Fruit fly (Drosophila melanogaster) whole organism, embryonic: ENCODE data around the gene Tis11.

Source experiments
- B-H1 ChIP-seq: fragments of 200-800 bp; sonication (Bioruptor generic); IDR thresholded peaks from 3 replicates; pipeline ENCODE4 v1.3.6; 2022; ENCODE audit warnings: missing biosample characterization, missing genetic modification characterization
- C15 ChIP-seq: fragments of 200-800 bp; sonication (Bioruptor generic); IDR thresholded peaks from 3 replicates; pipeline ENCODE4 v1.3.6; 2022; ENCODE audit warnings: missing biosample characterization, missing genetic modification characterization
- CG11695 ChIP-seq: fragments of 200-800 bp; sonication (Bioruptor generic); IDR thresholded peaks from 3 replicates; pipeline ENCODE4 v1.3.6; 2022; ENCODE audit warnings: missing biosample characterization, missing genetic modification characterization
- CG14710 ChIP-seq: fragments of 200-800 bp; sonication (Bioruptor generic); optimal IDR thresholded peaks from 3 replicates; lab custom pipeline; 2019; ENCODE audit warnings: missing biosample characterization, mild to moderate bottlenecking, missing genetic modification characterization, moderate library complexity
- CG15073 ChIP-seq: fragments of 200-800 bp; sonication (Bioruptor generic); optimal IDR thresholded peaks from 2 replicates; lab custom pipeline; 2016; ENCODE audit warnings: missing biosample characterization, missing genetic modification characterization
- CG16813 ChIP-seq: fragments of 200-800 bp; sonication (Bioruptor generic); IDR thresholded peaks from 3 replicates; pipeline ENCODE4 v1.3.6; 2022; ENCODE audit warnings: missing biosample characterization, missing genetic modification characterization; ENCODE audit not compliant: partially characterized antibody
- CG17802 ChIP-seq: fragments of 200-800 bp; sonication (Bioruptor generic); optimal IDR thresholded peaks from 2 replicates; lab custom pipeline; 2018; ENCODE audit warnings: missing biosample characterization, mild to moderate bottlenecking, missing genetic modification characterization, moderate library complexity
- CG2116 ChIP-seq: fragments of 200-800 bp; sonication (Bioruptor generic); optimal IDR thresholded peaks from 3 replicates; lab custom pipeline; 2018; ENCODE audit warnings: missing biosample characterization, mild to moderate bottlenecking, missing genetic modification characterization
- CG2889 ChIP-seq: fragments of 200-800 bp; sonication (Bioruptor generic); IDR thresholded peaks from 3 replicates; pipeline ENCODE4 v1.3.6; 2022; ENCODE audit warnings: missing biosample characterization, missing genetic modification characterization
- CG30020 ChIP-seq: fragments of 200-800 bp; optimal IDR thresholded peaks from 2 replicates; lab custom pipeline; 2019; ENCODE audit warnings: missing biosample characterization, mild to moderate bottlenecking, missing genetic modification characterization, moderate library complexity
- CG31224 ChIP-seq: fragments of 200-800 bp; sonication (Bioruptor generic); IDR thresholded peaks from 2 replicates; pipeline ENCODE4 v1.3.6; 2022; ENCODE audit warnings: missing biosample characterization, missing genetic modification characterization
- CG34376 ChIP-seq: fragments of 200-800 bp; sonication (Bioruptor generic); optimal IDR thresholded peaks from 2 replicates; lab custom pipeline; 2018; ENCODE audit warnings: missing biosample characterization, mild to moderate bottlenecking, missing genetic modification characterization
- CG4360 ChIP-seq: fragments of 200-800 bp; sonication (Bioruptor generic); IDR thresholded peaks from 2 replicates; pipeline ENCODE4 v1.3.6; 2022; ENCODE audit warnings: missing biosample characterization, missing genetic modification characterization
- CG4707 ChIP-seq: fragments of 200-800 bp; sonication (Bioruptor generic); optimal IDR thresholded peaks from 2 replicates; lab custom pipeline; 2018; ENCODE audit warnings: missing biosample characterization, mild to moderate bottlenecking, missing genetic modification characterization, moderate library complexity
- CG5245 ChIP-seq: fragments of 200-800 bp; sonication (Bioruptor generic); optimal IDR thresholded peaks from 3 replicates; lab custom pipeline; 2016; ENCODE audit warnings: missing biosample characterization, missing genetic modification characterization
- CG6654 ChIP-seq: fragments of 200-800 bp; sonication (Bioruptor generic); optimal IDR thresholded peaks from 2 replicates; lab custom pipeline; 2017; ENCODE audit warnings: missing biosample characterization, mild to moderate bottlenecking, missing genetic modification characterization
- CG7786 ChIP-seq: fragments of 200-800 bp; sonication (Bioruptor generic); optimal IDR thresholded peaks from 2 replicates; lab custom pipeline; 2016; ENCODE audit warnings: missing biosample characterization, missing genetic modification characterization
- CG7839 ChIP-seq: fragments of 200-800 bp; sonication (Bioruptor generic); optimal IDR thresholded peaks from 3 replicates; lab custom pipeline; 2018; ENCODE audit warnings: missing biosample characterization, mild to moderate bottlenecking, missing genetic modification characterization, moderate library complexity
- CG7928 ChIP-seq: fragments of 200-800 bp; sonication (Bioruptor generic); optimal IDR thresholded peaks from 2 replicates; lab custom pipeline; 2017; ENCODE audit warnings: missing biosample characterization, mild to moderate bottlenecking, missing genetic modification characterization
- CG9727 ChIP-seq: fragments of 200-800 bp; sonication (Bioruptor generic); optimal IDR thresholded peaks from 3 replicates; lab custom pipeline; 2017; ENCODE audit warnings: missing biosample characterization, mild to moderate bottlenecking, missing genetic modification characterization
- CHES-1-like ChIP-seq: fragments of 200-800 bp; sonication (Bioruptor generic); optimal IDR thresholded peaks from 2 replicates; lab custom pipeline; 2016; ENCODE audit warnings: missing biosample characterization, missing genetic modification characterization
- CoRest ChIP-seq: fragments of 200-800 bp; sonication (Bioruptor generic); optimal IDR thresholded peaks from 3 replicates; lab custom pipeline; 2018; ENCODE audit warnings: missing biosample characterization, mild to moderate bottlenecking, missing genetic modification characterization, moderate library complexity
- D19B ChIP-seq: fragments of 200-800 bp; sonication (Bioruptor generic); optimal IDR thresholded peaks from 2 replicates; lab custom pipeline; 2017; ENCODE audit warnings: missing biosample characterization, mild to moderate bottlenecking, missing genetic modification characterization
- E2f1 ChIP-seq: fragments of 200-800 bp; sonication (Bioruptor generic); IDR thresholded peaks from 2 replicates; pipeline ENCODE4 v1.3.6; 2022; ENCODE audit warnings: missing biosample characterization, missing genetic modification characterization
- Elba2 ChIP-seq: fragments of 200-800 bp; sonication (Bioruptor generic); optimal IDR thresholded peaks from 3 replicates; lab custom pipeline; 2016; ENCODE audit warnings: missing biosample characterization, missing genetic modification characterization
- H15 ChIP-seq: fragments of 200-800 bp; sonication (Bioruptor generic); IDR thresholded peaks from 3 replicates; pipeline ENCODE4 v1.3.6; 2022; ENCODE audit warnings: missing biosample characterization, missing genetic modification characterization
- Max ChIP-seq: fragments of 200-800 bp; sonication (Bioruptor generic); optimal IDR thresholded peaks from 2 replicates; lab custom pipeline; 2016; ENCODE audit warnings: missing biosample characterization, mild to moderate bottlenecking, missing genetic modification characterization
- Meics ChIP-seq: fragments of 200-800 bp; sonication (Bioruptor generic); optimal IDR thresholded peaks from 2 replicates; lab custom pipeline; 2017; ENCODE audit warnings: missing biosample characterization, mild to moderate bottlenecking, missing genetic modification characterization
- Mes4 ChIP-seq: fragments of 200-800 bp; sonication (Bioruptor generic); optimal IDR thresholded peaks from 2 replicates; lab custom pipeline; 2016; ENCODE audit warnings: missing biosample characterization, missing genetic modification characterization
- Sox100B ChIP-seq: fragments of 200-800 bp; sonication (Bioruptor generic); optimal IDR thresholded peaks from 3 replicates; lab custom pipeline; 2018; ENCODE audit warnings: missing biosample characterization, mild to moderate bottlenecking, missing genetic modification characterization
- Sox102F ChIP-seq: fragments of 200-800 bp; sonication (Bioruptor generic); optimal IDR thresholded peaks from 2 replicates; lab custom pipeline; 2018; ENCODE audit warnings: missing biosample characterization, mild to moderate bottlenecking, missing genetic modification characterization, moderate library complexity
- Sry-β ChIP-seq: fragments of 200-800 bp; sonication (Bioruptor generic); optimal IDR thresholded peaks from 2 replicates; lab custom pipeline; 2018; ENCODE audit warnings: missing biosample characterization, mild to moderate bottlenecking, missing genetic modification characterization, moderate library complexity
- Sry-δ ChIP-seq: fragments of 200-800 bp; sonication (Bioruptor generic); optimal IDR thresholded peaks from 2 replicates; lab custom pipeline; 2016; ENCODE audit warnings: missing biosample characterization, missing genetic modification characterization
- Trl ChIP-seq, 3 experiments: fragments of >200 bp in 2 of 3; fragments of 200-800 bp in 1 of 3; sonication (Bioruptor generic) in 1 of 3; optimal IDR thresholded peaks; 2 replicates in 1 of 3; 3 replicates in 2 of 3; lab custom pipeline; 2016 to 2017; ENCODE audit warnings: missing biosample characterization in 1 of 3, missing genetic modification characterization in 1 of 3
- aop ChIP-seq: fragments of 200-800 bp; sonication (Bioruptor generic); IDR thresholded peaks from 2 replicates; pipeline ENCODE4 v1.3.6; 2022; ENCODE audit warnings: missing biosample characterization, missing genetic modification characterization
- chm ChIP-seq: fragments of 200-800 bp; sonication (Bioruptor generic); IDR thresholded peaks from 2 replicates; pipeline ENCODE4 v1.3.6; 2022; ENCODE audit warnings: missing biosample characterization, missing genetic modification characterization
- dimm ChIP-seq: fragments of 200-800 bp; sonication (Bioruptor generic); IDR thresholded peaks from 2 replicates; pipeline ENCODE4 v1.3.6; 2022; ENCODE audit warnings: missing biosample characterization, missing genetic modification characterization
- dm ChIP-seq: fragments of 200-800 bp; sonication (Bioruptor generic); optimal IDR thresholded peaks from 3 replicates; lab custom pipeline; 2016; ENCODE audit warnings: missing biosample characterization, missing genetic modification characterization
- emc ChIP-seq: fragments of 200-800 bp; sonication (Bioruptor generic); optimal IDR thresholded peaks from 2 replicates; lab custom pipeline; 2016; ENCODE audit warnings: missing biosample characterization, missing genetic modification characterization
- ems ChIP-seq: fragments of 200-800 bp; sonication (Bioruptor generic); optimal IDR thresholded peaks from 3 replicates; lab custom pipeline; 2016; ENCODE audit warnings: missing biosample characterization, missing genetic modification characterization
- her ChIP-seq: fragments of 200-800 bp; sonication (Bioruptor generic); optimal IDR thresholded peaks from 2 replicates; lab custom pipeline; 2016; ENCODE audit warnings: missing biosample characterization, missing genetic modification characterization
- maf-S ChIP-seq: fragments of 200-800 bp; sonication (Bioruptor generic); optimal IDR thresholded peaks from 2 replicates; lab custom pipeline; 2016; ENCODE audit warnings: missing biosample characterization, missing genetic modification characterization
- p53 ChIP-seq: fragments of 200-800 bp; sonication (Bioruptor generic); optimal IDR thresholded peaks from 2 replicates; lab custom pipeline; 2016; ENCODE audit warnings: missing biosample characterization, missing genetic modification characterization
- pb ChIP-seq: fragments of 200-800 bp; sonication (Bioruptor generic); optimal IDR thresholded peaks from 3 replicates; lab custom pipeline; 2016; ENCODE audit warnings: missing biosample characterization, missing genetic modification characterization
- sd ChIP-seq: fragments of 200-800 bp; sonication (Bioruptor generic); optimal IDR thresholded peaks from 3 replicates; lab custom pipeline; 2018; ENCODE audit warnings: missing biosample characterization, mild to moderate bottlenecking, missing genetic modification characterization, moderate library complexity
- sens-2 ChIP-seq: fragments of 200-800 bp; sonication (Bioruptor generic); IDR thresholded peaks from 2 replicates; pipeline ENCODE4 v1.3.6; 2022; ENCODE audit warnings: missing biosample characterization, missing genetic modification characterization
- stwl ChIP-seq: fragments of 200-800 bp; sonication (Bioruptor generic); optimal IDR thresholded peaks from 3 replicates; lab custom pipeline; 2018; ENCODE audit warnings: missing biosample characterization, mild to moderate bottlenecking, missing genetic modification characterization, moderate library complexity
- tap ChIP-seq: fragments of 200-800 bp; optimal IDR thresholded peaks from 3 replicates; lab custom pipeline; 2019; ENCODE audit warnings: missing biosample characterization, mild to moderate bottlenecking, missing genetic modification characterization, moderate library complexity
- wor ChIP-seq: fragments of 200-800 bp; sonication (Bioruptor generic); IDR thresholded peaks from 2 replicates; pipeline ENCODE4 v1.3.6; 2022; ENCODE audit warnings: missing biosample characterization, missing genetic modification characterization
- zf30C ChIP-seq: fragments of 200-800 bp; sonication (Bioruptor generic); optimal IDR thresholded peaks from 3 replicates; lab custom pipeline; 2018; ENCODE audit warnings: missing biosample characterization, mild to moderate bottlenecking, missing genetic modification characterization

Tis11 gene

DNA sequence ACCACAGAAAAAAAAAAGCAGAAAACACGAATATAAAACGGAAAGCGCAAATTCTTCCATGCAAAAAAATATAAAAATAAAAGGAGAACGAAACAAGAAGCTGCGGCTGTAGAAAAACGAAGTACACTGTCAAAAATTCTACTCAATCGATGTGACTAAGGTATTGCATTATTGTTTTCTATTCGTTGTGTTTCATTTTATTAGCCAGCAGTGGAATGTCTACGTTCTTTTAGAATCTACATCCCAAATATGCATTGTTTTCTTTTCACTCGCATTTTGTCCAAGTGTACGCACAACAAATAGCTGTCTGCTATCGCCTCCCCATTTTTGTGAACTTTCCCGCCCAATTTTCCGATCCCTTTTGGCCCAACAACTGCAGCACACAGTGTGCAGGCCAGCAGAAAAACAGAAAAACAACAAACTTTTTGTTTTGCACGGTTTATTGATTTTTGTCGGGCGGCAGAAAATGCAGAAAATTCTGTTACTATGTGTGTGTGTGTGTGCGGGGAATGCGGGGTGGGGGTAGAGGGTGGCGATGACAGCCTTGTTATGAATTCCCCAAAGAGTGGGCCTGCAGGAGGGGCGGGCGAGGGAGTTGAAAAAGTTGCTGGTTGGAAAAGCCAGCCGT is 60.1 kb downstream of the Tis11 start (continued):
- peak; percentile 36 for TF ChIP-seq CG6654
- TF ChIP-seq CG9727, result peak; percentile 65
- no peak for TF ChIP-seq CG4360 (GFP tag; lab: Robert Waterston, UW)
- TF ChIP-seq CG7928 (GFP tag; lab: Kevin White, UChicago), result peak; percentile 2
- no peak for TF ChIP-seq p53 (GFP tag; lab: Kevin White, UChicago)
- peak; percentile 81 for TF ChIP-seq CG7839 (tag; lab: Kevin White, UChicago)
- TF ChIP-seq CG7786 (GFP tag; lab: Kevin White, UChicago), result peak; percentile 76
- peak; percentile 81 for TF ChIP-seq Sox102F (GFP tag; lab: Kevin White, UChicago)
- TF ChIP-seq CG31224 (GFP tag; lab: Robert Waterston, UW), result peak; percentile 43
- TF ChIP-seq pb (GFP tag; lab: Kevin White, UChicago), result peak; percentile 55
- no peak for TF ChIP-seq Elba2 (GFP tag; lab: Kevin White, UChicago)
- no peak for TF ChIP-seq CG2116
- TF ChIP-seq zf30C (GFP tag; lab: Kevin White, UChicago), result peak; percentile 45
- no peak for TF ChIP-seq CG34376 (GFP tag; lab: Kevin White, UChicago)
- TF ChIP-seq maf-S (GFP tag; lab: Kevin White, UChicago), result peak; percentile 62
- no peak for TF ChIP-seq CG30020 (tag; lab: Kevin White, UChicago)
- peak; percentile 53 for TF ChIP-seq Mes4
- peak; percentile 33 for TF ChIP-seq tap
- TF ChIP-seq aop (GFP tag; lab: Robert Waterston, UW), result no peak
- peak; percentile 57 for TF ChIP-seq Sox100B (GFP tag; lab: Kevin White, UChicago)
- peak; percentile 46 for TF ChIP-seq CG17802 (tag; lab: Kevin White, UChicago)
- TF ChIP-seq CG2889, result no peak
- TF ChIP-seq E2f1 (GFP tag; lab: Robert Waterston, UW), result peak; percentile 60
- peak; percentile 75 for TF ChIP-seq Meics (GFP tag; lab: Kevin White, UChicago)
- TF ChIP-seq her, result peak; percentile 75
- TF ChIP-seq CG16813, result no peak
- peak; percentile 30; the same call in 1 of the 2 replicates for TF ChIP-seq wor (GFP tag; lab: Robert Waterston, UW)
- TF ChIP-seq CG5245 (GFP tag; lab: Kevin White, UChicago), result peak; percentile 65
- TF ChIP-seq dm, result peak; percentile 52
- TF ChIP-seq Sry-β (GFP tag; lab: Kevin White, UChicago), result no peak
- peak; percentile 44 for TF ChIP-seq ems (GFP tag; lab: Kevin White, UChicago)
- TF ChIP-seq C15 (GFP tag; lab: Robert Waterston, UW), result no peak
- TF ChIP-seq CG11695, result peak; percentile 53; the same call in 2 of the 3 replicates
- no peak for TF ChIP-seq sd (tag; lab: Kevin White, UChicago)
- peak; percentile 54 for TF ChIP-seq CG14710
- 0 out of 2 replicates have a peak, but pooled peaks have one; percentile 30 for TF ChIP-seq chm
- TF ChIP-seq CG4707 (GFP tag; lab: Kevin White, UChicago), result no peak
- 0 out of 2 replicates have a peak, but pooled peaks have one; percentile 34 for TF ChIP-seq dimm (GFP tag; lab: Robert Waterston, UW)
- TF ChIP-seq Max (GFP tag; lab: Kevin White, UChicago), result peak; percentile 46
- TF ChIP-seq emc (GFP tag; lab: Kevin White, UChicago), result peak; percentile 32
- TF ChIP-seq CoRest (tag; lab: Kevin White, UChicago), result peak; percentile 66
- peak; percentile 37; the same call in 1 of the 3 replicates for TF ChIP-seq B-H1
- no peak for TF ChIP-seq stwl (tag; lab: Kevin White, UChicago)
- TF ChIP-seq sens-2 (GFP tag; lab: Robert Waterston, UW), result peak; percentile 67
- peak; percentile 43 for TF ChIP-seq D19B (GFP tag; lab: Kevin White, UChicago)
- peak; percentile 21 for TF ChIP-seq Sry-δ (GFP tag; lab: Kevin White, UChicago)
- no peak for TF ChIP-seq CG15073 (GFP tag; lab: Kevin White, UChicago)
- peak; percentile 66; the same call in 2 of the 3 replicates for TF ChIP-seq H15
- TF ChIP-seq CHES-1-like, result peak; percentile 68
- no peak for TF ChIP-seq Trl (optimal IDR thresholded peaks at IDR 0.05; lab: Kevin White, UChicago)
- peak; percentile 76 for TF ChIP-seq Trl (GFP tag; optimal IDR thresholded peaks at IDR 0.05; lab: Kevin White, UChicago)
